ENCODE assay signal across 1 fruit fly cellular context in the genomic region with DNA sequence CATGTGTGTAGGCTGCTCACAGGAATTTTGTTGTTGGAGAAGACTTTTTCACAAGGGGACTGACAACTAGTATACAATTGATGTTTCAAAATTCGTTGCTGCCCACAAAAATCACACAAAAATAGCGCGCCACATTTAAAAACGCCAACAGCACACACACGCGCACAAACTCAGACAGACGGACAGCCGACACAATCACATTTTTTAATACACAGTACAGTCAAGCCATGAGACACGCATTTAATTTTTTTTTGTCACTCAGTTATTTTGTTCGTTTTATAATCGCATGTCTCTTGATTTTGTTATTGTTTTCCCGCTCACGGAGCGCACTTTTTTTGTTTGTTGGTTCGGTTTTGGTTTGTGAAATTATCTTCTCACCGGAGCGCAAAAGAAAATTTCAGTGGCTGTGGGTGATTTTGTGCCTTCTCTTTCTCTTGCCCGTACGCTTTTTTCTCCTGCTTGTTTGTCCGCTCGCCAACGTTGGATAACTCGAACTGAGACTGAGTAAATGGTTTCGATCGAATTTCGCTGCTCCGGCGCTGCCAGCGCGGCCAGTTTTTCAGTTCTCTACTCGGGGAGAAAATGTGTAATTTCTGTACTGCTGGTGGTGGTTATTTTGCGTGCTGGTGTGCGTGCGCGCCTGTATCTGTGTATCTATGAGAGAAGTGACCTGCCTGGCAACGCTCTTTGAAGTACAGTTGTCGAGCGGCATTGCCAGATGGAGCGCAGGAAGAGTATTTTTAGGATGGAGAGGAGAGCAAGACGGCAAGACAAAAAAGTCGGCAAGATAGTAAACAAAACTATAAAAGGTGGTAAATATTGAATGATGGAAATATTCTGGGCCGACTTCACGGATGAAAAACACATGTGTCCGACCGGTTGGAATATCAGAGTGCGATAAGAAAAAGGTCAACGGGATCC.
TF ChIP-seq lines count a peak whose summit lies in the region.

A gene (minus strand): TSS at position 499 of the 921 bp plus-strand sequence.

TF ChIP-seq in whole organism, embryonic, 481 proteins besides CTCF, POLR2A, EP300 and RAD21 (continued from another document and continues in another):
- TF ChIP-seq CG12391 (tag; optimal IDR thresholded peaks at IDR 0.05; lab: Kevin White, UChicago) (peak; percentile 4), amos (GFP tag; IDR thresholded peaks at IDR 0.05; lab: Robert Waterston, UW; ENCODE audit: partially characterized antibody) (no peak; the same call in 1 of the 2 replicates), CG12104 (GFP tag; optimal IDR thresholded peaks at IDR 0.05; lab: Kevin White, UChicago) (no peak), cato (GFP tag; optimal IDR thresholded peaks at IDR 0.05; lab: Kevin White, UChicago; ENCODE audit: borderline replicate concordance) (no peak), bbx (GFP tag; IDR thresholded peaks at IDR 0.05; lab: Robert Waterston, UW; ENCODE audit: partially characterized antibody) (0 out of 2 replicates have a peak, but pooled peaks have one; percentile 8), zfh1 (GFP tag; IDR thresholded peaks at IDR 0.05; lab: Robert Waterston, UW) (peak; percentile 27; the same call in 1 of the 3 replicates), zen (tag; optimal IDR thresholded peaks at IDR 0.05; lab: Kevin White, UChicago) (peak; percentile 22), eve (GFP tag; optimal IDR thresholded peaks at IDR 0.05; lab: Kevin White, UChicago) (no peak), luna (GFP tag; optimal IDR thresholded peaks at IDR 0.05; lab: Kevin White, UChicago) (no peak), crp (GFP tag; optimal IDR thresholded peaks at IDR 0.05; lab: Kevin White, UChicago) (peak in 1 of 2 experiments; percentile 12), ro (GFP tag; IDR thresholded peaks at IDR 0.05; lab: Robert Waterston, UW) (no peak), CG14710 (tag; optimal IDR thresholded peaks at IDR 0.05; lab: Kevin White, UChicago) (peak; percentile 11), CG4854 (GFP tag; optimal IDR thresholded peaks at IDR 0.05; lab: Kevin White, UChicago) (no peak), CG3281 (GFP tag; optimal IDR thresholded peaks at IDR 0.05; lab: Kevin White, UChicago) (peak; percentile 71), Dip3 (GFP tag; optimal IDR thresholded peaks at IDR 0.05; lab: Kevin White, UChicago) (peak; percentile 3), CG12236 (GFP tag; optimal IDR thresholded peaks at IDR 0.05; lab: Kevin White, UChicago) (no peak), CG13624 (GFP tag; optimal IDR thresholded peaks at IDR 0.05; lab: Kevin White, UChicago) (no peak), CG17912 (GFP tag; optimal IDR thresholded peaks at IDR 0.05; lab: Kevin White, UChicago) (peak; percentile 61), shn (GFP tag; optimal IDR thresholded peaks at IDR 0.05; lab: Kevin White, UChicago) (no peak), bsh (GFP tag; optimal IDR thresholded peaks at IDR 0.05; lab: Kevin White, UChicago) (peak in 1 of 2 experiments; percentile 23), Tbp (GFP tag; optimal IDR thresholded peaks at IDR 0.05; lab: Kevin White, UChicago) (no peak), HLH3B (GFP tag; IDR thresholded peaks at IDR 0.05; lab: Robert Waterston, UW) (peak; percentile 23; the same call in 1 of the 2 replicates), nom (GFP tag; optimal IDR thresholded peaks at IDR 0.05; lab: Kevin White, UChicago) (peak; percentile 65), ap (GFP tag; IDR thresholded peaks at IDR 0.05; lab: Robert Waterston, UW) (peak; percentile 16; the same call in 1 of the 2 replicates), CG15601 (tag; optimal IDR thresholded peaks at IDR 0.05; lab: Kevin White, UChicago) (peak; percentile 50), Doc2 (GFP tag; IDR thresholded peaks at IDR 0.05; lab: Robert Waterston, UW) (no peak), Mes4 (GFP tag; optimal IDR thresholded peaks at IDR 0.05; lab: Kevin White, UChicago) (peak; percentile 46), CG11093 (GFP tag; IDR thresholded peaks at IDR 0.05; lab: Robert Waterston, UW) (no peak; the same call in 2 of the 3 replicates), corto (GFP tag; optimal IDR thresholded peaks at IDR 0.05; lab: Kevin White, UChicago) (no peak), dpn (GFP tag; optimal IDR thresholded peaks at IDR 0.05; lab: Kevin White, UChicago) (peak in 1 of 2 experiments; percentile 15), CG13296 (GFP tag; optimal IDR thresholded peaks at IDR 0.05; lab: Kevin White, UChicago) (peak; percentile 77), CG31365 (tag; optimal IDR thresholded peaks at IDR 0.05; lab: Kevin White, UChicago) (peak; percentile 52), Dip2 (GFP tag; IDR thresholded peaks at IDR 0.05; lab: Robert Waterston, UW) (no peak), aop (GFP tag; IDR thresholded peaks at IDR 0.05; lab: Robert Waterston, UW) (no peak), CG31441 (GFP tag; IDR thresholded peaks at IDR 0.05; lab: Robert Waterston, UW) (no peak; the same call in none of the 2 replicates), jing (GFP tag; optimal IDR thresholded peaks at IDR 0.05; lab: Kevin White, UChicago) (no peak), CG14860 (GFP tag; IDR thresholded peaks at IDR 0.05; lab: Robert Waterston, UW; ENCODE audit: partially characterized antibody) (no peak), tna (GFP tag; IDR thresholded peaks at IDR 0.05; lab: Robert Waterston, UW; ENCODE audit: partially characterized antibody) (no peak; the same call in 1 of the 2 replicates), Fer1 (GFP tag; optimal IDR thresholded peaks at IDR 0.05; lab: Kevin White, UChicago) (peak; percentile 39), MTF-1 (GFP tag; optimal IDR thresholded peaks at IDR 0.05; lab: Kevin White, UChicago; ENCODE audit: borderline replicate concordance) (peak; percentile 72), odd (GFP tag; optimal IDR thresholded peaks at IDR 0.05; lab: Kevin White, UChicago) (peak; percentile 24), CG17328 (GFP tag; IDR thresholded peaks at IDR 0.05; lab: Robert Waterston, UW) (no peak), CG6689 (GFP tag; IDR thresholded peaks at IDR 0.05; lab: Robert Waterston, UW) (peak; percentile 59), ttk (GFP tag; IDR thresholded peaks at IDR 0.05; lab: Robert Waterston, UW) (peak; percentile 35; the same call in 1 of the 2 replicates), gro (GFP tag; optimal IDR thresholded peaks at IDR 0.05; lab: Kevin White, UChicago) (no peak), NC2α (GFP tag; optimal IDR thresholded peaks at IDR 0.05; lab: Kevin White, UChicago) (no peak), CG18262 (tag; optimal IDR thresholded peaks at IDR 0.05; lab: Kevin White, UChicago) (no peak), jumu (GFP tag; optimal IDR thresholded peaks at IDR 0.05; lab: Kevin White, UChicago) (no peak), tio (GFP tag; optimal IDR thresholded peaks at IDR 0.05; lab: Kevin White, UChicago) (no peak), CG7839 (tag; optimal IDR thresholded peaks at IDR 0.05; lab: Kevin White, UChicago) (peak; percentile 20), ems (GFP tag; optimal IDR thresholded peaks at IDR 0.05; lab: Kevin White, UChicago) (peak; percentile 46), tll (GFP tag; optimal IDR thresholded peaks at IDR 0.05; lab: Kevin White, UChicago) (peak in 1 of 2 experiments; percentile 82), knrl (GFP tag; IDR thresholded peaks at IDR 0.05; lab: Robert Waterston, UW; ENCODE audit: partially characterized antibody) (no peak), gce (GFP tag; IDR thresholded peaks at IDR 0.05; lab: Robert Waterston, UW) (no peak; the same call in 2 of the 3 replicates), fd102C (GFP tag; optimal IDR thresholded peaks at IDR 0.05; lab: Kevin White, UChicago) (peak; percentile 74), cg (GFP tag; optimal IDR thresholded peaks at IDR 0.05; lab: Kevin White, UChicago) (peak; percentile 90), CG2120 (GFP tag; optimal IDR thresholded peaks at IDR 0.05; lab: Kevin White, UChicago) (peak; percentile 37), CG12071 (GFP tag; optimal IDR thresholded peaks at IDR 0.05; lab: Kevin White, UChicago) (peak; percentile 80), gem (tag; optimal IDR thresholded peaks at IDR 0.05; lab: Kevin White, UChicago) (peak; percentile 40), CG13123 (GFP tag; optimal IDR thresholded peaks at IDR 0.05; lab: Kevin White, UChicago) (no peak), hb (GFP tag; IDR thresholded peaks at IDR 0.05; lab: Robert Waterston, UW; ENCODE audit: partially characterized antibody) (no peak), CG6254 (GFP tag; optimal IDR thresholded peaks at IDR 0.05; lab: Kevin White, UChicago) (peak; percentile 45), CG10267 (tag; optimal IDR thresholded peaks at IDR 0.05; lab: Kevin White, UChicago) (no peak), z (GFP tag; IDR thresholded peaks at IDR 0.05; lab: Robert Waterston, UW) (peak; percentile 86), HLH4C (GFP tag; IDR thresholded peaks at IDR 0.05; lab: Robert Waterston, UW; ENCODE audit: partially characterized antibody) (no peak), disco-r (GFP tag; optimal IDR thresholded peaks at IDR 0.05; lab: Kevin White, UChicago) (no peak), CG7372 (GFP tag; IDR thresholded peaks at IDR 0.05; lab: Robert Waterston, UW) (no peak; the same call in 1 of the 2 replicates), CG30431 (GFP tag; optimal IDR thresholded peaks at IDR 0.05; lab: Kevin White, UChicago) (no peak), Gsc (GFP tag; IDR thresholded peaks at IDR 0.05; lab: Robert Waterston, UW) (no peak), Aef1 (GFP tag; IDR thresholded peaks at IDR 0.05; lab: Robert Waterston, UW) (no peak), cas (GFP tag; IDR thresholded peaks at IDR 0.05; lab: Robert Waterston, UW) (no peak), CG33213 (GFP tag; optimal IDR thresholded peaks at IDR 0.05; lab: Kevin White, UChicago) (no peak), chif (GFP tag; optimal IDR thresholded peaks at IDR 0.05; lab: Kevin White, UChicago) (no peak), CG30020 (tag; optimal IDR thresholded peaks at IDR 0.05; lab: Kevin White, UChicago) (no peak), CG10147 (GFP tag; optimal IDR thresholded peaks at IDR 0.05; lab: Kevin White, UChicago) (peak; percentile 24), CG7556 (GFP tag; optimal IDR thresholded peaks at IDR 0.05; lab: Kevin White, UChicago) (no peak), ken (GFP tag; IDR thresholded peaks at IDR 0.05; lab: Robert Waterston, UW) (peak; percentile 18; the same call in 1 of the 3 replicates), lilli (GFP tag; optimal IDR thresholded peaks at IDR 0.05; lab: Kevin White, UChicago) (no peak), GATAe (GFP tag; conservative IDR thresholded peaks at IDR 0.05; lab: Robert Waterston, UW) (no peak), Dbx (GFP tag; IDR thresholded peaks at IDR 0.05; lab: Robert Waterston, UW) (peak; percentile 67; the same call in 2 of the 3 replicates), Nf-YC (tag; optimal IDR thresholded peaks at IDR 0.05; lab: Kevin White, UChicago) (peak; percentile 12), so (GFP tag; IDR thresholded peaks at IDR 0.05; lab: Robert Waterston, UW) (no peak; the same call in 1 of the 3 replicates), Ravus (GFP tag; IDR thresholded peaks at IDR 0.05; lab: Robert Waterston, UW) (no peak), CG6813 (GFP tag; optimal IDR thresholded peaks at IDR 0.05; lab: Kevin White, UChicago) (peak; percentile 57), CG8281 (tag; optimal IDR thresholded peaks at IDR 0.05; lab: Kevin White, UChicago) (peak; percentile 61), fu2 (GFP tag; optimal IDR thresholded peaks at IDR 0.05; lab: Kevin White, UChicago) (no peak), vvl (GFP tag; IDR thresholded peaks at IDR 0.05; lab: Robert Waterston, UW) (peak; percentile 68), Optix (GFP tag; IDR thresholded peaks at IDR 0.05; lab: Robert Waterston, UW) (no peak), otp (GFP tag; IDR thresholded peaks at IDR 0.05; lab: Robert Waterston, UW) (peak; percentile 52; the same call in 1 of the 3 replicates), Sox100B (GFP tag; optimal IDR thresholded peaks at IDR 0.05; lab: Kevin White, UChicago) (no peak), wdn (GFP tag; IDR thresholded peaks at IDR 0.05; lab: Robert Waterston, UW) (peak; percentile 85; the same call in 1 of the 2 replicates), CG8478 (optimal IDR thresholded peaks at IDR 0.05; lab: Kevin White, UChicago) (no peak), crol (GFP tag; IDR thresholded peaks at IDR 0.05; lab: Robert Waterston, UW) (peak; percentile 85), Sox102F (GFP tag; optimal IDR thresholded peaks at IDR 0.05; lab: Kevin White, UChicago) (no peak), az2 (GFP tag; optimal IDR thresholded peaks at IDR 0.05; lab: Kevin White, UChicago) (no peak), Hr78 (GFP tag; optimal IDR thresholded peaks at IDR 0.05; lab: Kevin White, UChicago) (peak in 1 of 2 experiments; percentile 40), CG17568 (GFP tag; optimal IDR thresholded peaks at IDR 0.05; lab: Kevin White, UChicago) (peak; percentile 62), CG15479 (GFP tag; optimal IDR thresholded peaks at IDR 0.05; lab: Kevin White, UChicago) (no peak), sens (GFP tag; lab: Kevin White, UChicago) (peak; percentile 76), Ssrp (tag; optimal IDR thresholded peaks at IDR 0.05; lab: Kevin White, UChicago) (no peak), CG11456 (GFP tag; IDR thresholded peaks at IDR 0.05; lab: Robert Waterston, UW) (no peak), NFAT (GFP tag; IDR thresholded peaks at IDR 0.05; lab: Robert Waterston, UW) (peak; percentile 32; the same call in 1 of the 2 replicates), rib (GFP tag; IDR thresholded peaks at IDR 0.05; lab: Robert Waterston, UW) (peak; percentile 20; the same call in 1 of the 2 replicates), jigr1 (GFP tag; IDR thresholded peaks at IDR 0.05; lab: Robert Waterston, UW) (no peak), CG5180 (GFP tag; optimal IDR thresholded peaks at IDR 0.05; lab: Kevin White, UChicago) (peak; percentile 6), CG17802 (tag; optimal IDR thresholded peaks at IDR 0.05; lab: Kevin White, UChicago) (no peak), nerfin-1 (tag; optimal IDR thresholded peaks at IDR 0.05; lab: Kevin White, UChicago) (no peak), ftz-f1 (GFP tag; optimal IDR thresholded peaks at IDR 0.05; lab: Kevin White, UChicago) (peak; percentile 75), oc (tag; optimal IDR thresholded peaks at IDR 0.05; lab: Kevin White, UChicago) (peak; percentile 15), CG10959 (GFP tag; IDR thresholded peaks at IDR 0.05; lab: Robert Waterston, UW) (no peak), Ets65A (GFP tag; lab: Kevin White, UChicago) (no peak), CG2875 (GFP tag; optimal IDR thresholded peaks at IDR 0.05; lab: Kevin White, UChicago) (peak; percentile 21), org-1 (GFP tag; optimal IDR thresholded peaks at IDR 0.05; lab: Kevin White, UChicago) (no peak), ara (GFP tag; IDR thresholded peaks at IDR 0.05; lab: Robert Waterston, UW) (peak; percentile 50), CG3407 (GFP tag; optimal IDR thresholded peaks at IDR 0.05; lab: Kevin White, UChicago) (no peak), stc (GFP tag; IDR thresholded peaks at IDR 0.05; lab: Robert Waterston, UW) (peak; percentile 12; the same call in 1 of the 2 replicates), Bgb (GFP tag; IDR thresholded peaks at IDR 0.05; lab: Robert Waterston, UW; ENCODE audit: partially characterized antibody) (0 out of 2 replicates have a peak, but pooled peaks have one; percentile 21), ham (GFP tag; IDR thresholded peaks at IDR 0.05; lab: Robert Waterston, UW) (no peak)
